Worm (Caenorhabditis elegans): ENCODE measurements around the gene oac-38.

oac-38 gene

ce11 chrIV:14143042-14143441, 10.1 kb downstream of the oac-38 start:
- TF ChIP-seq daf-16 (GFP tag; optimal IDR thresholded peaks at IDR 0.05) (no peak), daf-16 (tag; optimal IDR thresholded peaks at IDR 0.05) (no peak), snpc-1.2 (GFP tag; IDR thresholded peaks at IDR 0.05) (peak; percentile 70)

DNA sequence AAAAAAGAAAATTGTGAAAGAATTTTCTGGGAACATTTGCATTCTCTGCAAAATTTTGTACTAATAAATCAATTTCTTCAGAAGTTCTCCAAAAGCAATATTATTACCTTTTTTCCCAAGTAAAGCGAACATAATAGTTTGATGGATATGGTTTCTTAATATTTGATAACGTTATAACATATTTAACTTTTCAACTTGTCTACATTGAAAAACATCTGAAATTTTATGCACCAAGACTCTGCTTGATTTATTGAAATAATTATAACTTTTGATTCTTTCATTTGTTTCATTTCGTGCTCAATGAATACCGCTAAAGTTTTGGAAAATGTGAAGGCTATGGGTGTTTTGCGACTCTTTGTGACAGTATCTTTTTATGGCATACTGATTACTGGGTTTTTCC, 16.1 kb downstream of the oac-38 start, which contains the start of gene srz-31:
TSS of gene srz-31 (plus strand) at position 301 of the 400 bp plus-strand sequence.
- TF ChIP-seq hif-1 (tag; optimal IDR thresholded peaks at IDR 0.05), result no peak
- no peak for TF ChIP-seq daf-12 (tag; optimal IDR thresholded peaks at IDR 0.05)
- no peak for TF ChIP-seq ceh-82 (tag; optimal IDR thresholded peaks at IDR 0.05)
- TF ChIP-seq Y75B8A.6 (GFP tag; IDR thresholded peaks at IDR 0.05), result no peak
- no peak for TF ChIP-seq lin-39 (tag; optimal IDR thresholded peaks at IDR 0.05)
- TF ChIP-seq Y48G9A.11 (GFP tag; IDR thresholded peaks at IDR 0.05), result no peak

DNA sequence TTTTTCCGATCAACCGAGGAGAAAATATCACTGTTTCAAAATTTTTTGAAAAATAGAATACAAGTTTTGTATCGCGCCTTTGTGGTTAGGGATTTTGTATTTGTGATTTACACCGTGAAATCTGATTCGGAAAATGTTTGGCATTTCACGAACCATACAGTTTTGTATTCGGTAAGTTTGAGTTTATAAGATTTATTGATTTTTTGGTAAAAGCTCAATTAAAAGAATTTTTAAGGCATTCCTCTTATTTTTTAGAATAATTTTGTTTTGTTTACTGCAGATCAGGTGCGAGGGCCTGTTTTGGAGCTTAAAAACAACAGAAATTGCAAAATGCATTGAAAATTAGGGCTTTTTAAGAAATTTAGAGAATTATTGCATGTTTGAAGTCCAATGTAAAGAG, 19.8 kb downstream of the oac-38 start:
- TF ChIP-seq F44E2.7 (GFP tag; IDR thresholded peaks at IDR 0.05) (no peak), unc-39 (tag; optimal IDR thresholded peaks at IDR 0.05) (no peak), aha-1 (tag) (peak; percentile 92)

DNA sequence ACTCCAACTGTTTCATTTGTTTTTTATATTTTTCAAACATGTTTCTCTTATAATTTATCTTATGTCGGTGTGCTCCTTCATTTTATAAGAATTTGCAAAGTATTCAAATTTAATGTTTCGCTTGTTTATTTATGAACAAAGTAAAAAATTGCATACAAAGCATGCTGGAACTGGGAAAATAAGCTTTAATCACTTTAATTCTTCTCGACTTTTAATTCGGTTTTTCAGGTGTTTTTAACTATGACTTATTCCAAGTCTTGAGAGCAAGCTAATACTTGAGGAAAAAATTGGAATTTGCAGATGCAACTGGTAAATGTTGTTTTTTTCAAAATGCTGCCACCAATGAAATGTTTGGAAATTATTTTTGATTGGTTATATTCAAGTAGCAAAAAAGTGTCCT, 21.4 kb downstream of the oac-38 start, which contains the start of gene srz-59:
TSS of gene srz-59 (plus strand) at position 301 of the 400 bp plus-strand sequence.
- TF ChIP-seq ceh-32 (tag; optimal IDR thresholded peaks at IDR 0.05; ENCODE audit: poor library complexity) (no peak), daf-8 (GFP tag; IDR thresholded peaks at IDR 0.05) (no peak), dve-1 (tag; optimal IDR thresholded peaks at IDR 0.05; ENCODE audit: insufficient read depth) (no peak), arid-1 (GFP tag; conservative IDR thresholded peaks at IDR 0.05) (no peak), lin-1 (GFP tag; IDR thresholded peaks at IDR 0.05) (no peak), jun-1 (tag; optimal IDR thresholded peaks at IDR 0.05) (no peak), tag-97 (GFP tag; IDR thresholded peaks at IDR 0.05) (no peak), saeg-2 (GFP tag; IDR thresholded peaks at IDR 0.05) (no peak), unc-39 (tag; optimal IDR thresholded peaks at IDR 0.05) (no peak), ztf-11 (tag; optimal IDR thresholded peaks at IDR 0.05) (no peak)

ce11 chrIV:14129091-14129490, 24.1 kb downstream of the oac-38 start, which contains the start of gene srz-42:
Gene srz-42, plus strand, starts transcription at chrIV:14129391.
- TF ChIP-seq Y5F2A.4 (GFP tag; optimal IDR thresholded peaks at IDR 0.05), result no peak
- no peak for TF ChIP-seq duxl-1 (tag; optimal IDR thresholded peaks at IDR 0.05; ENCODE audit: poor library complexity)
- no peak for TF ChIP-seq saeg-2 (GFP tag; IDR thresholded peaks at IDR 0.05)

DNA sequence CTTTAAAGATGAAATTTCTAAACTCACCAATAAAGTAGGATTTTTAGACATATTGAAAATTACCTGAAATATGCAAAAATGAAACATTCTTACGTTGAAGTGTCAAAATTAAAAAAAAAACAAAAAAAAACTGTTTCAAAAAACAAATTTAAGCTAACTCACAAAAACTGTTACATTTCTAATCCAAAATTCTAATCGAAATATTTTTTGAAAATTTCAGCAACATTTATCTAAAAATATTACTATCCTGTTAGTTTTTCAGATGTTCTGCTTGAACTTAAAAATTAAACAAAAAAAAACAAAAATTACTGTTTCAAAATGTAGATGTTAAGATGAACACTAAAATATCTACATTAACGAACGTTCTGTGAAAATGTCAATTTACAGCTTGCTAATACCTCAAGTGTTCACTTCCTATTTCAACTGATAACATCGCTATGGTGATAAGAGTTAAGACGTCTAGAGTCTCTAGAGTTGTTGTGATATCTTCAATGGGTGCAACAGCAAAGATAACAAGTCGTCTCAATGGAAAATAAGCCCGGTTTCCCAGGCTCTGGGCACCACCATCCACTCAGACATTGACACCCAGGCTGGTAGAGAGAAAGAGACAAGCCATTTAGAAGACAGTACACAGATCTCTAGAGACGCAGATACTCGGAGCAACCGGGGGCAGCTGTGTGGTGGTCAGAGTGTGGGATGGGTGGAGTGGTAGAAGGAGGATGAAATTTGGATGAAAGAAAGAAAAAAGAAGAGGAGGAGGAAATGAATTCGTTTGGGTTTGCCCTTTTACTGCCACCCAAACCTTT, 25.2 kb downstream of the oac-38 start, which contains the start of gene H12I19.115:
TSS of gene H12I19.115 (minus strand) at position 51 of the 806 bp plus-strand sequence.
- no peak for TF ChIP-seq ZK337.2 (GFP tag; IDR thresholded peaks at IDR 0.05)
- TF ChIP-seq mdl-1 (tag; optimal IDR thresholded peaks at IDR 0.05), result no peak
- no peak for TF ChIP-seq vab-7 (GFP tag; IDR thresholded peaks at IDR 0.05)
- TF ChIP-seq lin-15B (tag; optimal IDR thresholded peaks at IDR 0.05), result no peak
- TF ChIP-seq spr-1 (tag; optimal IDR thresholded peaks at IDR 0.05), result no peak
- TF ChIP-seq fos-1 (tag; optimal IDR thresholded peaks at IDR 0.05), result no peak
- TF ChIP-seq pqm-1 (tag; optimal IDR thresholded peaks at IDR 0.05), result peak; percentile 60
- TF ChIP-seq Y5F2A.4 (GFP tag; optimal IDR thresholded peaks at IDR 0.05), result no peak
- no peak for TF ChIP-seq daf-16 (GFP tag; optimal IDR thresholded peaks at IDR 0.05)
- TF ChIP-seq daf-16 (tag; optimal IDR thresholded peaks at IDR 0.05), result peak; percentile 53
- TF ChIP-seq dve-1 (tag; optimal IDR thresholded peaks at IDR 0.05; ENCODE audit: insufficient read depth), result no peak

Measured in whole organism, L4 larva.